Worm (Caenorhabditis elegans): ENCODE data around the gene chup-1.

The chup-1 gene

DNA sequence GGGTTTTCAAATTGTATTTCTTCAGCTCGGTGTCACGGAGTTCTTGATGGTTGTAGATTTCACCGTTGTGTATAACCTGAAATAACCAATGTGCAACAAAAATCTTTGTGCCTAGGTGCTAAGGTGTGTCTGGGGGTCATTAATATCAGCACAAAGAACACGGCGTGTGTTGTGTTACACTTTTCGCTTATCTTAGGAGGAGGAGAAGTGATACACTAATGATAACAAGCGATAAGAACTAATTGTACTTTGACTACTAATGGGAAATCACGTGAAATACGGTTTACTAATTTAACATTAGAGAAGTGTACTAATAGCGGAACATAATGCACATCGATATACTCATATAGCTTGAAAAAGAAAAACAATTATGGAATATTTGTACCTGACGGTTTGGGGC, 41.8 kb upstream of the chup-1 start:
- TF ChIP-seq nhr-2 (tag; optimal IDR thresholded peaks at IDR 0.05) (no peak), elt-1 (tag; optimal IDR thresholded peaks at IDR 0.05; ENCODE audit: borderline replicate concordance, insufficient read depth) (no peak), mab-5 (tag; optimal IDR thresholded peaks at IDR 0.05) (no peak), lin-13 (tag; optimal IDR thresholded peaks at IDR 0.05) (no peak)

DNA sequence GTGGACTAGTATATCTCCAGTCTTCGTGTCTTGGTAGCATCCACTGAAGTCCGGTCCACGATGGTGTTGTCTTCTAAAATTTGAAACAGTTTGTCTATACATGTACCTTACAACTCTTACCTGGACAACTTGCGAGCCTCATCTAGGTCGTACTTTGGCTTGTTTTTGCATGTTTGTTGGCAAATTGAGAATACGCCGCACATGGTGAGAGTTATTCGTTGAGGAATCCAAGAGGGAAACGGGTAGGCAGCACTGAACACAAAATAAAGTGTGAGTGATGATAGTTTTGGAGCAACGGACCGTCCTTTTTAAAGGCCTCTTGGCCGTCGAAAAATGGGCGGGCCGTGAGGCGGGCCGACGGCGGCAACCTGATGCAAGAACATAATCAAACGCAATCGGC, 41.3 kb upstream of the chup-1 start, which contains the start of gene asns-2:
Gene asns-2 (minus strand): TSS at position 282 of the 400 bp plus-strand sequence.
- TF ChIP-seq sem-2 (GFP tag; optimal IDR thresholded peaks at IDR 0.05): no peak
- no peak for TF ChIP-seq mep-1 (tag; optimal IDR thresholded peaks at IDR 0.05)
- TF ChIP-seq nhr-2 (tag; optimal IDR thresholded peaks at IDR 0.05): no peak
- TF ChIP-seq zip-8 (tag; optimal IDR thresholded peaks at IDR 0.05): no peak
- TF ChIP-seq mls-2 (tag; optimal IDR thresholded peaks at IDR 0.05): no peak

DNA sequence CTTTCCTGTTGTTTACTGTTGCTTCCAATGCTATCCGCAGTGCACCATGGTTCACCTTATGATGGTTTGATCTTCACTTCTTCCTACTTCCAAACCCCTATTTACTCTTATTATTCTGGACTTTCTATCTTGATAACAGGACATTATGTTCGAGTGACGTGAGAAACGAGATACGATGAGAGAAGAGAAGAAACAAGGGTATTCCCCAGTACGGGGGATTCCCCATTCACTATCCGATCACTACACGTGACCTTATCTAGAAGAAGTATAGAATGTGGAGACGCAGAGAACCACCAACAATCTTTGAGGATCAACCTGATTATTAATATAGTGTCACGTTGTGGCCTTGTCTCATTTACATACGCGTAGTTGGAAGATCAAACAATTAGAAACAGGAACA, 39.4 kb upstream of the chup-1 start:
- no peak for TF ChIP-seq cnd-1 (tag; optimal IDR thresholded peaks at IDR 0.05)
- no peak for TF ChIP-seq pha-4 (tag; optimal IDR thresholded peaks at IDR 0.05)
- TF ChIP-seq elt-1 (tag; optimal IDR thresholded peaks at IDR 0.05; ENCODE audit: borderline replicate concordance, insufficient read depth): peak; percentile 78
- peak; percentile 47 for TF ChIP-seq unc-62 (GFP tag; optimal IDR thresholded peaks at IDR 0.05)
- peak; percentile 44 for TF ChIP-seq elt-3 (tag; optimal IDR thresholded peaks at IDR 0.05)

DNA sequence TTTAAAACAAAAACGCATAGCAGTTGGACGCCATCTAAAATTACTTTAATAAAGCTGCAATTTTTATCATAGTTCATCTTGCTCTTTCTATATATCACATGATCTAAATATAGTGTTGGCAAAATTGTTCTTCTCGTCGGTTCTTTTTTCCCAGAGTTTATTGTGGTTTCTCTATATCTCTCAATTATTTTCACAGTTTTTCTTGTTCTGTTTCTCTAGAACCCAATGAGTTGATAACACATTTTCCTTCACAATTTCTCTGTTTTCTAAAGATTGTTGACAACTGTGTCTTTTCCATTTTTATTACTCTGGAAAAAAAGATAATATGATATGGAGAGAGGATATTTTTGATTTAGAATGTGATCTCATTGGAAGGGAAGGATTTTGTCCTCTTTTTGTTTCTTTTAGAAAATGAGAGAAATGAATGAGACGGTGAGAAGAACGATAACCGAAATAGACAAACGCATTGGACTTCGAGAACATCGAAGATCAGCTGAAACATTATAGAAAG, 37.6 kb upstream of the chup-1 start:
- no peak for TF ChIP-seq nhr-237 (tag; optimal IDR thresholded peaks at IDR 0.05)
- no peak for TF ChIP-seq nhr-76 (tag; optimal IDR thresholded peaks at IDR 0.05)

DNA sequence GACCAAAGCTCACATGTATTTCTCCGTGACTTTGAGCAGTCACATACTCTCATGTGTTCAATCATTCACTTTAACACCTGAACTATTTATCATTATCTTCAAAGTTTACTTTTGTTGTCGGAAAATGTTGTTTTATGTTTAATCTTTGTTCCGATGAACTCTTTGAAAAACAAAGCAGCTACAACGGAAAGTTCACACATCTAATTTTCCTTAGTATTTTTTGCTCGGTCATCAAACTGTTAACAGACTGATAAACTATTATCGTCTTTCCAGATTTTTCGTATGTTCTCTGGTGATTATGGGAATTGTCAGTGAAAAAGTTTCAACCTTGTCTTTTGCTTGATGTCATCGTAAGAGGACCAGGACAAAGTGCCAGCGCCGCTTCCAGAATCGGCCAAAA, 36.0 kb upstream of the chup-1 start:
- TF ChIP-seq sptf-1 (tag; optimal IDR thresholded peaks at IDR 0.05): no peak
- TF ChIP-seq mep-1 (tag; optimal IDR thresholded peaks at IDR 0.05): no peak
- TF ChIP-seq ceh-39 (tag; optimal IDR thresholded peaks at IDR 0.05): no peak
- TF ChIP-seq lsy-2 (tag; optimal IDR thresholded peaks at IDR 0.05): no peak
- no peak for TF ChIP-seq nhr-76 (tag; optimal IDR thresholded peaks at IDR 0.05)
- TF ChIP-seq hlh-1 (tag; optimal IDR thresholded peaks at IDR 0.05): no peak
- no peak for TF ChIP-seq lin-32 (GFP tag; optimal IDR thresholded peaks at IDR 0.05)
- TF ChIP-seq mab-5 (tag; optimal IDR thresholded peaks at IDR 0.05): no peak
- TF ChIP-seq sem-2 (GFP tag; optimal IDR thresholded peaks at IDR 0.05): no peak
- TF ChIP-seq cnd-1 (tag; optimal IDR thresholded peaks at IDR 0.05): no peak

DNA sequence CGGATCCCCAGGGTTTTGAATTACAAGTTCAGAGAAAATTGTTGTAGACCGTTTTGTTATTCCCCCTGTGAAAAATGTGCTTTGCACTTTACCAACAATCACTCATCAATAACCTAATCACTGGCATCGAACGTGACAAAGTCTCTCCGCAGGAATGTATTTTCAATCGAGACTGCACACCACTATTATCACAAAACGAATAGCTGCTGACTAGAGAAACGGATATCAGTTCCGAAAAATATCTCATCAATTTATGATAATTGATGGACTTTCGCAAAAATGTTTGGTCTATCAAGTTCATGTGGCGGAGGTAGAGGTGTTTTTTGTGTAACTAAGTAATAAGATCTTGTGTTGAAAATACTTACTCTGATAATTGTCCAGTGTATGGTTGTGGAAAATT, 30.9 kb upstream of the chup-1 start:
- TF ChIP-seq nhr-237 (tag; optimal IDR thresholded peaks at IDR 0.05) (no peak), unc-62 (GFP tag; optimal IDR thresholded peaks at IDR 0.05) (peak; percentile 13)

DNA sequence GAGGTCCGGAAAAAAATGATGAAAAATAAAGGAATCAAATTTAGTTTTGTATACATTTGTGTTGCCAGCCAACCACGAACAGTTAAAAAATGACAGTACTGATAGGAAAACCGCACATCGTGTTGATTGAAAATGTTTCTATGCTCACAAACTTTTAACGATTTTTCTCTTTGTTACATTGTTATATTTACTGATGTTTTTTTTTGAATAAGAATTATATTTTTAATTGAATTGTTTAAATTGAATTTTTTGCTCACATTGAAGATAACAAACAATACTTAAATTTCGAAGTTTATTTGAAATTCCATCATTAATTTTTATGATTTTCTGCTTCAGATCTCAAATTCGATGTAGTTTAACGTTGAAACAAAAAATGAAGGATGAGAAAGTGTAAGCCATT, 30.5 kb upstream of the chup-1 start, which contains the start of gene M02D8.5:
Gene M02D8.5 (minus strand): TSS at position 101 of the 400 bp plus-strand sequence.
- TF ChIP-seq bed-3 (GFP tag; optimal IDR thresholded peaks at IDR 0.05) (no peak), sem-2 (GFP tag; optimal IDR thresholded peaks at IDR 0.05) (no peak), unc-120 (tag; optimal IDR thresholded peaks at IDR 0.05; ENCODE audit: poor library complexity, severe bottlenecking) (no peak), ceh-43 (GFP tag; optimal IDR thresholded peaks at IDR 0.05) (no peak), M03D4.4 (tag; optimal IDR thresholded peaks at IDR 0.05) (no peak), nhr-2 (tag; optimal IDR thresholded peaks at IDR 0.05) (no peak), sptf-1 (tag; optimal IDR thresholded peaks at IDR 0.05) (no peak), tbx-8 (GFP tag; optimal IDR thresholded peaks at IDR 0.05) (no peak), ceh-39 (tag; optimal IDR thresholded peaks at IDR 0.05) (no peak), ceh-83 (GFP tag; optimal IDR thresholded peaks at IDR 0.05) (no peak), nhr-237 (tag; optimal IDR thresholded peaks at IDR 0.05) (no peak), elt-1 (tag; optimal IDR thresholded peaks at IDR 0.05; ENCODE audit: borderline replicate concordance, insufficient read depth) (no peak), nhr-28 (tag; optimal IDR thresholded peaks at IDR 0.05) (no peak)

DNA sequence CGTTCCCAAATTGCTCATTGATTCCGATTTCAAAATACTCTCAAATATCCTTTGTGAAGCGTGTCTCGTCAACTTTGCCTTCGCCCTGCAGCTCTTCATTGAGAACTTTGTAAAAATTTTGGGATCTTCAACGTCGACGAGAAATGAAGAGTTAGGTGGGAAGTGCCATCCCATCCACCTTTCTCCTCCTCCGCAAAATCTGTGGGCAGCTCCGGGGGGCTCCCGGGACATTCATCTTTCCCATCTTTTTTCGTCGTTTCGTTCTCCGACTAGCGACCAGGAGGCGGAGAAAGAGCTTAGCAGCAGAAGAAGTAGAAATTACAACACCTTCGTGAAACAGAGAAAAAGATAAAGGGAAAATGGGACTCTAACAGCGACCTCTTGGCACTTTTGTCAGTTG, 29.0 kb upstream of the chup-1 start:
- TF ChIP-seq mab-5 (tag; optimal IDR thresholded peaks at IDR 0.05) (no peak), unc-120 (tag; optimal IDR thresholded peaks at IDR 0.05; ENCODE audit: poor library complexity, severe bottlenecking) (peak; percentile 28), zip-8 (tag; optimal IDR thresholded peaks at IDR 0.05) (no peak), hlh-1 (tag; optimal IDR thresholded peaks at IDR 0.05) (peak; percentile 27)

All from whole organism, mixed stage, embryonic.